Worm (Caenorhabditis elegans): Measurements from ENCODE around the gene srx-78.

srx-78 gene

DNA sequence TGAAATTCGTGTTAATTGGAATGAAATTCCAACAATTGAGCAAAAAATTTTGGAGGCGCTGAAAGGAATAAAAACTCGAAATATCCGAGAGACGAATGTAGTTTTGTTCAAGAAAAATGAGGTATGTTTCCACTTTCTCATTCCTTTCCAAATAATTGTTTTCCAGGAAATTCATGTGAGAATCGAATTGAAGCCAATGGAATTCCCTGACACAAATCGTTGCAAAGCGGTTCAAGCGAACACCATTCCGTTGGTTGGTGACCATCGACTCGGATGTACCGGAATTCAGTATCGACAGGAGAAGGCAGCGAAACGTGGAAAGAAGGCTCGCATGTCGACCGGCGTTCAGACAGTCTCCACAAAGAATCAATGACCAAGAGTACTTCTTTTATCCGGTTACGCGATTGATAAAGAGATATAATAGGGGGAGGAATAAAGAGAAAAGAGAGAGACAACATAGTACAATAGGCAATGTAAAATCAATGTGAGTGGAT lies 38.5 kb upstream of the srx-78 start:
- TF ChIP-seq nhr-25 (tag; optimal IDR thresholded peaks at IDR 0.05): no peak
- TF ChIP-seq pqm-1 (tag; optimal IDR thresholded peaks at IDR 0.05): no peak
- TF ChIP-seq egl-5 (tag; optimal IDR thresholded peaks at IDR 0.05): no peak
- no peak for TF ChIP-seq lsy-12 (tag; optimal IDR thresholded peaks at IDR 0.05)
- no peak for TF ChIP-seq elt-3 (tag; optimal IDR thresholded peaks at IDR 0.05)
- TF ChIP-seq elt-1 (tag; optimal IDR thresholded peaks at IDR 0.05): no peak
- no peak for TF ChIP-seq tbx-2 (tag; optimal IDR thresholded peaks at IDR 0.05)
- TF ChIP-seq nhr-23 (tag; optimal IDR thresholded peaks at IDR 0.05): no peak
- TF ChIP-seq zag-1 (tag; optimal IDR thresholded peaks at IDR 0.05): no peak
- no peak for TF ChIP-seq aly-2 (tag; optimal IDR thresholded peaks at IDR 0.05)
- TF ChIP-seq elt-2 (tag; optimal IDR thresholded peaks at IDR 0.05): no peak
- no peak for TF ChIP-seq nhr-77 (tag; optimal IDR thresholded peaks at IDR 0.05)
- no peak for TF ChIP-seq ZK546.5 (tag; optimal IDR thresholded peaks at IDR 0.05)
- TF ChIP-seq nhr-237 (tag; optimal IDR thresholded peaks at IDR 0.05): no peak
- TF ChIP-seq nhr-67 (tag; optimal IDR thresholded peaks at IDR 0.05): no peak
- no peak for TF ChIP-seq unc-62 (GFP tag; optimal IDR thresholded peaks at IDR 0.05)
- no peak for TF ChIP-seq lin-15B (tag; optimal IDR thresholded peaks at IDR 0.05)
- no peak for TF ChIP-seq mml-1 (tag; optimal IDR thresholded peaks at IDR 0.05)

DNA sequence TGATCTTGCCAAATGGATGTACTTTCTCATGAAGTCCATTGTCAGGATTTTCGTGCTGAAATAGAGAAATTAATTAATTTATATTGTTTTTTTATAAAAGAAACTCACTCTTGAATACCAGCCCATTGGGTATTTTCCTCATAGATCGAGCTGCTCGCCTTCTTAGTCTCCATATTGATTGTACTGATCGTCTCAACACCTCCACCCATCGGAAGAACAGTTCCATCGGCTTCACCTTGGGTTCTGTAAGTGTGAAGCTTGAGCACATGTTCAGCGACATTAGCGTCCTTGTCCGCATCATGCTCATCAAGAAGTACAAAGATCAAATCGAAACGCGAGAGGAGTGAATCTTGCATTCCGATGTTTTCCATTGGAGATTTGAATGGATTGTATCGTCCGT lies 37.1 kb upstream of the srx-78 start:
- TF ChIP-seq eor-1 (tag; optimal IDR thresholded peaks at IDR 0.05) (no peak), nhr-77 (tag; optimal IDR thresholded peaks at IDR 0.05) (no peak), mdl-1 (tag; optimal IDR thresholded peaks at IDR 0.05) (no peak), nhr-25 (tag; optimal IDR thresholded peaks at IDR 0.05) (no peak), nhr-43 (tag; optimal IDR thresholded peaks at IDR 0.05; ENCODE audit: poor library complexity, severe bottlenecking) (no peak), ztf-11 (tag; optimal IDR thresholded peaks at IDR 0.05) (no peak), fos-1 (tag; optimal IDR thresholded peaks at IDR 0.05) (no peak), pha-4 (tag; optimal IDR thresholded peaks at IDR 0.05) (no peak), lsy-12 (tag; optimal IDR thresholded peaks at IDR 0.05) (no peak), nhr-12 (tag; optimal IDR thresholded peaks at IDR 0.05) (no peak), nhr-23 (tag; optimal IDR thresholded peaks at IDR 0.05) (no peak)

DNA sequence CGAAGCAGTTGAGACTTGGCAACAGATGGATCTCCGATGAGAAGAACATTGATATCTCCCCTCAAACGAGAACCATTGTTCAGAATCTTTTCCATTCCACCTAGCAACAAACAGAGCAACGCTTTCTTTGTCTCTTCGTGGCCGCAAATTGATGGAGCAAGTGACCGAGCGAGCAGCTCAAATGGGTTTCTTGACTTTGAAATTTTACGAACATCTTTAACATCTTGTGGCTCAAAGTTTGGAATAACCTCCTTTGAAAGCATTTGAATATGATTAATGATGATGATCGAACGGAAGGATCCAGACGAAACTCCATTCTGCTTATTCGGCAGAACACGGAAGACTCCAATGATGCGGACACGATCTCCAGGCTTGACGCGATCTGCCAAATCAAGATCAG lies 36.4 kb upstream of the srx-78 start:
- TF ChIP-seq ztf-4 (tag; optimal IDR thresholded peaks at IDR 0.05): no peak
- no peak for TF ChIP-seq eor-1 (tag; optimal IDR thresholded peaks at IDR 0.05)
- no peak for TF ChIP-seq mml-1 (tag; optimal IDR thresholded peaks at IDR 0.05)
- TF ChIP-seq lin-39 (tag; optimal IDR thresholded peaks at IDR 0.05): no peak
- TF ChIP-seq R02D3.7 (tag; optimal IDR thresholded peaks at IDR 0.05): no peak
- no peak for TF ChIP-seq ceh-28 (tag; optimal IDR thresholded peaks at IDR 0.05)
- TF ChIP-seq ama-1 (optimal IDR thresholded peaks at IDR 0.05): no peak
- no peak for TF ChIP-seq egl-27 (tag; optimal IDR thresholded peaks at IDR 0.05)
- TF ChIP-seq elt-2 (tag; optimal IDR thresholded peaks at IDR 0.05): no peak
- TF ChIP-seq ceh-82 (tag; optimal IDR thresholded peaks at IDR 0.05): no peak
- no peak for TF ChIP-seq nhr-23 (tag; optimal IDR thresholded peaks at IDR 0.05)
- no peak for TF ChIP-seq sea-2 (GFP tag; optimal IDR thresholded peaks at IDR 0.05)
- TF ChIP-seq daf-12 (tag; optimal IDR thresholded peaks at IDR 0.05): no peak
- TF ChIP-seq nhr-76 (tag; optimal IDR thresholded peaks at IDR 0.05): no peak
- no peak for TF ChIP-seq fkh-2 (tag; optimal IDR thresholded peaks at IDR 0.05)

DNA sequence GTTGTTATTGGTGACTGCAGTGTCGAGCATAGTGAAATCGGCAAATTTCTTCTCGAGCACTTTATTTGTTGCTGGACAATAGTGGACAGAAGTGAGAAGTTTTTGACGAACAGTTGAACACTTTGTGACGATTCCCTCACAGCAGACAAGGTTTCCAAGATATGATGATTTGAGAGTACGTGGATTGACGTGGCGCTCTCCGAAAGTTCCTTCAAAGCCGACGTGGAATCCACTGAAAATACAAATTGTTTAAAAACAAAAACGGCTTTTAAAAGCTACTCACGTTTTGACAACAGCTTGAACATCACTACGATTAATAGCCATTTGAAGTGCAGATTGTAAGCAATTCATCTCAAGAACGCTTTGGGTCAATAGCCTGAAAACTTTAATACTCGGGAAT lies 35.9 kb upstream of the srx-78 start:
- TF ChIP-seq pqm-1 (tag; optimal IDR thresholded peaks at IDR 0.05) (no peak), egl-5 (tag; optimal IDR thresholded peaks at IDR 0.05) (no peak)

DNA sequence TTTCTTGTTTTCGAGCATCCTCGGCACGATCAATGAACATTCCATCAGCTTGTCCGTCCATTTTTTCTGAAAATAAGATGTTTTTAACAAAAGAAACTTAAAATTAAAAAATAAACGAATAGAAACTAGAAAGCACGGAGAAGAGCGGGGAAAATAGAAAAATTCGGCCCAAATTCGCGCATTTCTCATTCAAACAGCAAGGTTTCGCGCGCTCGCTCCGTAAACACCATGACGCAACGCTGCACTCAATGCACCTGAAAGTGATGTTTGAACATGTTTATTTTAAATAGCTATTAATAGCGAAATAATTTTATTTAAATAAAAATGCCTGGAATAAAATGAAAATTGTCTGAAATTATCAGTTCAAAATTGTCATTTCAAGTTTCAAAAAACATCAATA lies 35.3 kb upstream of the srx-78 start, which contains the start of the genes mcm-3 and C25D7.15:
Gene mcm-3, minus strand, starts transcription at position 66 of the 400 bp plus-strand sequence.
Gene C25D7.15, plus strand, starts transcription at position 275 of the 400 bp plus-strand sequence.
- TF ChIP-seq ztf-11 (tag; optimal IDR thresholded peaks at IDR 0.05) (no peak), elt-2 (tag; optimal IDR thresholded peaks at IDR 0.05) (peak; percentile 3), jun-1 (tag; optimal IDR thresholded peaks at IDR 0.05) (no peak), aly-2 (tag; optimal IDR thresholded peaks at IDR 0.05) (no peak), elt-3 (tag; optimal IDR thresholded peaks at IDR 0.05) (no peak), nhr-67 (tag; optimal IDR thresholded peaks at IDR 0.05) (no peak), pha-4 (tag; optimal IDR thresholded peaks at IDR 0.05) (peak; percentile 66), nhr-25 (tag; optimal IDR thresholded peaks at IDR 0.05) (peak; percentile 28), nhr-23 (tag; optimal IDR thresholded peaks at IDR 0.05) (peak; percentile 41), lin-15B (tag; optimal IDR thresholded peaks at IDR 0.05) (peak; percentile 28), snpc-4 (tag; optimal IDR thresholded peaks at IDR 0.05) (no peak), R02D3.7 (tag; optimal IDR thresholded peaks at IDR 0.05) (no peak)
